Fruit fly (Drosophila melanogaster) whole organism, embryonic: ENCODE measurements around the gene rgn.

Source experiments
- Ada2b ChIP-seq: fragments of 200-800 bp; sonication (Bioruptor generic); IDR thresholded peaks from 2 replicates; pipeline ENCODE4 v1.3.6; 2022; ENCODE audit warnings: missing biosample characterization, missing genetic modification characterization
- Atf6 ChIP-seq: fragments of 200-800 bp; sonication (Bioruptor generic); IDR thresholded peaks from 2 replicates; pipeline ENCODE4 v1.3.6; 2022; ENCODE audit warnings: missing biosample characterization, missing genetic modification characterization
- Bdp1 ChIP-seq: fragments of 200-800 bp; sonication (Bioruptor generic); optimal IDR thresholded peaks from 3 replicates; lab custom pipeline; 2016; ENCODE audit warnings: missing biosample characterization, missing genetic modification characterization
- CG11247 ChIP-seq: fragments of 200-800 bp; sonication (Bioruptor generic); IDR thresholded peaks from 2 replicates; pipeline ENCODE4 v1.3.6; 2022; ENCODE audit warnings: missing biosample characterization, missing genetic modification characterization
- CG12744 ChIP-seq: fragments of 200-800 bp; sonication (Bioruptor generic); optimal IDR thresholded peaks from 2 replicates; lab custom pipeline; 2016; ENCODE audit warnings: missing biosample characterization, missing genetic modification characterization
- CG12942 ChIP-seq: fragments of 200-800 bp; sonication (Bioruptor generic); optimal IDR thresholded peaks from 3 replicates; lab custom pipeline; 2016; ENCODE audit warnings: missing biosample characterization, missing genetic modification characterization
- CG13894 ChIP-seq: fragments of 200-800 bp; sonication (Bioruptor generic); optimal IDR thresholded peaks from 3 replicates; lab custom pipeline; 2018; ENCODE audit warnings: missing biosample characterization, mild to moderate bottlenecking, missing genetic modification characterization, moderate library complexity
- CG14860 ChIP-seq: fragments of 200-800 bp; sonication (Bioruptor generic); IDR thresholded peaks from 3 replicates; pipeline ENCODE4 v1.3.6; 2022; ENCODE audit warnings: missing biosample characterization, missing genetic modification characterization; ENCODE audit not compliant: partially characterized antibody
- CG15269 ChIP-seq: fragments of 200-800 bp; sonication (Bioruptor generic); optimal IDR thresholded peaks from 2 replicates; lab custom pipeline; 2018; ENCODE audit warnings: missing biosample characterization, mild to moderate bottlenecking, missing genetic modification characterization, moderate library complexity
- CG17361 ChIP-seq: fragments of 200-800 bp; sonication (Bioruptor generic); IDR thresholded peaks from 3 replicates; pipeline ENCODE4 v1.3.6; 2022; ENCODE audit warnings: missing biosample characterization, missing genetic modification characterization
- CG31441 ChIP-seq: fragments of 200-800 bp; sonication (Bioruptor generic); IDR thresholded peaks from 2 replicates; pipeline ENCODE4 v1.3.6; 2022; ENCODE audit warnings: missing biosample characterization, missing genetic modification characterization
- CG33213 ChIP-seq: fragments of 200-800 bp; sonication (Bioruptor generic); optimal IDR thresholded peaks from 3 replicates; lab custom pipeline; 2016; ENCODE audit warnings: missing biosample characterization, missing genetic modification characterization
- CG6175 ChIP-seq: fragments of 200-800 bp; sonication (Bioruptor generic); IDR thresholded peaks from 3 replicates; pipeline ENCODE4 v1.3.6; 2022; ENCODE audit warnings: missing biosample characterization, missing genetic modification characterization
- CG7372 ChIP-seq: fragments of 200-800 bp; sonication (Bioruptor generic); IDR thresholded peaks from 2 replicates; pipeline ENCODE4 v1.3.6; 2022; ENCODE audit warnings: missing biosample characterization, missing genetic modification characterization
- CG7987 ChIP-seq: fragments of 200-800 bp; sonication (Bioruptor generic); optimal IDR thresholded peaks from 2 replicates; lab custom pipeline; 2018; ENCODE audit warnings: missing biosample characterization, mild to moderate bottlenecking, missing genetic modification characterization, moderate library complexity
- CrebB ChIP-seq: fragments of 200-800 bp; sonication (Bioruptor generic); optimal IDR thresholded peaks from 3 replicates; lab custom pipeline; 2018; ENCODE audit warnings: missing biosample characterization, mild to moderate bottlenecking, missing genetic modification characterization
- HmgZ ChIP-seq: fragments of 200-800 bp; sonication (Bioruptor generic); optimal IDR thresholded peaks from 2 replicates; lab custom pipeline; 2018; ENCODE audit warnings: missing biosample characterization, mild to moderate bottlenecking, missing genetic modification characterization
- Hr39 ChIP-seq: fragments of >200 bp; optimal IDR thresholded peaks from 2 replicates; lab custom pipeline; 2017
- Kr ChIP-seq: fragments of 200-800 bp; sonication (Bioruptor generic); optimal IDR thresholded peaks from 2 replicates; lab custom pipeline; 2017; ENCODE audit warnings: missing biosample characterization, mild to moderate bottlenecking, missing genetic modification characterization
- MESR4 ChIP-seq: fragments of 200-800 bp; sonication (Bioruptor generic); optimal IDR thresholded peaks from 2 replicates; lab custom pipeline; 2018; ENCODE audit warnings: missing biosample characterization, mild to moderate bottlenecking, missing genetic modification characterization, moderate library complexity
- Mad ChIP-seq: fragments of 200-800 bp; sonication (Bioruptor generic); optimal IDR thresholded peaks from 2 replicates; lab custom pipeline; 2016; ENCODE audit warnings: missing biosample characterization, missing genetic modification characterization
- Opbp ChIP-seq: fragments of 200-800 bp; sonication (Bioruptor generic); IDR thresholded peaks from 3 replicates; pipeline ENCODE4 v1.3.6; 2022; ENCODE audit warnings: missing biosample characterization, missing genetic modification characterization; ENCODE audit not compliant: partially characterized antibody
- Optix ChIP-seq: fragments of 200-800 bp; sonication (Bioruptor generic); IDR thresholded peaks from 3 replicates; pipeline ENCODE4 v1.3.6; 2022; ENCODE audit warnings: missing biosample characterization, missing genetic modification characterization
- PHDP ChIP-seq: fragments of 200-800 bp; sonication (Bioruptor generic); optimal IDR thresholded peaks from 3 replicates; lab custom pipeline; 2018; ENCODE audit warnings: missing biosample characterization, mild to moderate bottlenecking, missing genetic modification characterization, moderate library complexity
- Ravus ChIP-seq: fragments of 200-800 bp; sonication (Bioruptor generic); IDR thresholded peaks from 2 replicates; pipeline ENCODE4 v1.3.6; 2022; ENCODE audit warnings: missing biosample characterization, missing genetic modification characterization
- Spps ChIP-seq: fragments of 200-800 bp; sonication (Bioruptor generic); optimal IDR thresholded peaks from 2 replicates; lab custom pipeline; 2018; ENCODE audit warnings: missing biosample characterization, mild to moderate bottlenecking, missing genetic modification characterization
- Sry-δ ChIP-seq: fragments of 200-800 bp; sonication (Bioruptor generic); optimal IDR thresholded peaks from 2 replicates; lab custom pipeline; 2016; ENCODE audit warnings: missing biosample characterization, missing genetic modification characterization
- Vsx1 ChIP-seq: fragments of 200-800 bp; sonication (Bioruptor generic); optimal IDR thresholded peaks from 2 replicates; lab custom pipeline; 2017; ENCODE audit warnings: missing biosample characterization, mild to moderate bottlenecking, missing genetic modification characterization, missing genetic modification reagents
- YL-1 ChIP-seq: fragments of 200-800 bp; sonication (Bioruptor generic); optimal IDR thresholded peaks from 3 replicates; lab custom pipeline; 2017; ENCODE audit warnings: missing biosample characterization, mild to moderate bottlenecking, missing genetic modification characterization
- aop ChIP-seq: fragments of 200-800 bp; sonication (Bioruptor generic); IDR thresholded peaks from 2 replicates; pipeline ENCODE4 v1.3.6; 2022; ENCODE audit warnings: missing biosample characterization, missing genetic modification characterization
- bab2 ChIP-seq: fragments of 200-800 bp; sonication (Bioruptor generic); optimal IDR thresholded peaks from 2 replicates; lab custom pipeline; 2016; ENCODE audit warnings: missing biosample characterization, missing genetic modification characterization
- dan ChIP-seq: fragments of 200-800 bp; sonication (Bioruptor generic); IDR thresholded peaks from 2 replicates; pipeline ENCODE4 v1.3.6; 2022; ENCODE audit warnings: missing biosample characterization, missing genetic modification characterization
- dimm ChIP-seq: fragments of 200-800 bp; sonication (Bioruptor generic); IDR thresholded peaks from 2 replicates; pipeline ENCODE4 v1.3.6; 2022; ENCODE audit warnings: missing biosample characterization, missing genetic modification characterization
- dysf ChIP-seq: fragments of 200-800 bp; sonication (Bioruptor generic); IDR thresholded peaks from 3 replicates; pipeline ENCODE4 v1.3.6; 2022; ENCODE audit warnings: missing biosample characterization, missing genetic modification characterization
- emc ChIP-seq: fragments of 200-800 bp; sonication (Bioruptor generic); optimal IDR thresholded peaks from 2 replicates; lab custom pipeline; 2016; ENCODE audit warnings: missing biosample characterization, missing genetic modification characterization
- fd102C ChIP-seq: fragments of 200-800 bp; sonication (Bioruptor generic); optimal IDR thresholded peaks from 2 replicates; lab custom pipeline; 2018; ENCODE audit warnings: missing biosample characterization, mild to moderate bottlenecking, missing genetic modification characterization, moderate library complexity
- gcm ChIP-seq: fragments of 200-800 bp; sonication (Bioruptor generic); optimal IDR thresholded peaks from 2 replicates; lab custom pipeline; 2019; ENCODE audit warnings: missing biosample characterization, mild to moderate bottlenecking, missing genetic modification characterization, moderate library complexity
- gro ChIP-seq: fragments of 200-800 bp; sonication (Bioruptor generic); optimal IDR thresholded peaks from 2 replicates; lab custom pipeline; 2016; ENCODE audit warnings: missing biosample characterization, missing genetic modification characterization
- inv ChIP-seq: fragments of 200-800 bp; sonication (Bioruptor generic); IDR thresholded peaks from 2 replicates; pipeline ENCODE4 v1.3.6; 2022; ENCODE audit warnings: missing biosample characterization, missing genetic modification characterization; ENCODE audit not compliant: partially characterized antibody
- lola ChIP-seq, 3 experiments: fragments of >200 bp in 2 of 3; fragments of 200-800 bp in 1 of 3; sonication (Bioruptor generic) in 1 of 3; optimal IDR thresholded peaks; 2 replicates each; lab custom pipeline; 2017 to 2019; ENCODE audit warnings: missing biosample characterization in 3 of 3, missing genetic modification characterization in 3 of 3, mild to moderate bottlenecking in 1 of 3, moderate library complexity in 1 of 3
- psq ChIP-seq: fragments of 200-800 bp; sonication (Bioruptor generic); optimal IDR thresholded peaks from 2 replicates; lab custom pipeline; 2017; ENCODE audit warnings: missing biosample characterization, missing genetic modification characterization
- rib ChIP-seq: fragments of 200-800 bp; sonication (Bioruptor generic); IDR thresholded peaks from 2 replicates; pipeline ENCODE4 v1.3.6; 2022; ENCODE audit warnings: missing biosample characterization, missing genetic modification characterization
- sim ChIP-seq: fragments of 200-800 bp; sonication (Bioruptor generic); IDR thresholded peaks from 2 replicates; pipeline ENCODE4 v1.3.6; 2022; ENCODE audit warnings: missing biosample characterization, missing genetic modification characterization
- stc ChIP-seq: fragments of 200-800 bp; sonication (Bioruptor generic); IDR thresholded peaks from 2 replicates; pipeline ENCODE4 v1.3.6; 2022; ENCODE audit warnings: missing biosample characterization, missing genetic modification characterization
- stwl ChIP-seq: fragments of 200-800 bp; sonication (Bioruptor generic); optimal IDR thresholded peaks from 3 replicates; lab custom pipeline; 2018; ENCODE audit warnings: missing biosample characterization, mild to moderate bottlenecking, missing genetic modification characterization, moderate library complexity
- tin ChIP-seq: fragments of 200-800 bp; sonication (Bioruptor generic); optimal IDR thresholded peaks from 3 replicates; lab custom pipeline; 2016; ENCODE audit warnings: missing biosample characterization, missing genetic modification characterization
- tna ChIP-seq: fragments of 200-800 bp; sonication (Bioruptor generic); IDR thresholded peaks from 2 replicates; pipeline ENCODE4 v1.3.6; 2022; ENCODE audit warnings: missing biosample characterization, missing genetic modification characterization; ENCODE audit not compliant: partially characterized antibody
- tx ChIP-seq: fragments of 200-800 bp; sonication (Bioruptor generic); optimal IDR thresholded peaks from 2 replicates; lab custom pipeline; 2016; ENCODE audit warnings: missing biosample characterization, missing genetic modification characterization
- usp ChIP-seq: fragments of >200 bp; optimal IDR thresholded peaks from 2 replicates; lab custom pipeline; 2017; ENCODE audit warnings: missing biosample characterization, missing genetic modification characterization
- yki ChIP-seq: fragments of >200 bp; optimal IDR thresholded peaks from 3 replicates; lab custom pipeline; 2018
- z ChIP-seq: fragments of 200-800 bp; sonication (Bioruptor generic); IDR thresholded peaks from 3 replicates; pipeline ENCODE4 v1.3.6; 2022; ENCODE audit warnings: missing biosample characterization, missing genetic modification characterization

rgn gene

DNA sequence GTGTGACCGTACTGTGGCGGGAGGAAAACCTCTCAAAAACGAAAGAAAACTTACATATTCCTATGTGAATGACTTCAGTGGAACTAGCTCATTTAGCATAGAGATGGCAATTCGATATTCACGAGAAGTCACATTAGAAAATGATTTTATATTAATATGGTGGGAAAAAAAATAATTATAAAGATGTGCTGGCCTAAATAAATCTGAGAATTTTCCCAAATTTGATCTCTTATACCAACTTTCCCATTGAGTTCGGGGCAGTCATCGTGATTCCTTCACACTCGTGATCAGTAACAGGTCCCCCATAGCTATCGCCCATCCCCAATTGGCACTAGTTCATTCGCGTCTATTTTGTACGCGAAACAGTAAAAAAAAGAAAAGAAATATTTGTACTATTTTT is 50.8 kb downstream of the rgn start, which contains the start of the genes barc and Aef1 (continued):
- TF ChIP-seq CrebB (tag; lab: Kevin White, UChicago) (peak; percentile 59), CG31441 (GFP tag; lab: Robert Waterston, UW) (peak; percentile 93), Mad (GFP tag; lab: Kevin White, UChicago) (peak; percentile 87), Hr39 (no peak), gcm (GFP tag; lab: Kevin White, UChicago) (no peak), Ravus (peak; percentile 54), yki (lab: Kevin White, UChicago) (no peak), emc (GFP tag; lab: Kevin White, UChicago) (peak; percentile 44), dimm (no peak), rib (GFP tag; lab: Robert Waterston, UW) (peak; percentile 75), psq (GFP tag; lab: Kevin White, UChicago) (peak; percentile 67), Ada2b (GFP tag; lab: Robert Waterston, UW) (peak; percentile 70), Atf6 (GFP tag; lab: Robert Waterston, UW) (peak; percentile 70), CG12942 (GFP tag; lab: Kevin White, UChicago) (peak; percentile 90), dysf (peak; percentile 92), gro (GFP tag; lab: Kevin White, UChicago) (peak; percentile 59), dan (GFP tag; lab: Robert Waterston, UW) (peak; percentile 84), usp (no peak), bab2 (GFP tag; lab: Kevin White, UChicago) (peak; percentile 87), stwl (peak; percentile 70), CG12744 (peak; percentile 62), fd102C (no peak), Vsx1 (GFP tag; lab: Kevin White, UChicago) (no peak), Bdp1 (GFP tag; lab: Kevin White, UChicago) (peak; percentile 79), CG7372 (GFP tag; lab: Robert Waterston, UW) (peak; percentile 92), Spps (tag; lab: Kevin White, UChicago) (peak; percentile 61), Optix (peak; percentile 87), CG17361 (GFP tag; lab: Robert Waterston, UW) (peak; percentile 94; the same call in 2 of the 3 replicates), Sry-δ (peak; percentile 93), CG7987 (no peak), CG14860 (GFP tag; lab: Robert Waterston, UW) (peak; percentile 92), CG6175 (GFP tag; lab: Robert Waterston, UW) (peak; percentile 71), CG15269 (tag; lab: Kevin White, UChicago) (no peak), tin (GFP tag; lab: Kevin White, UChicago) (peak; percentile 92), aop (GFP tag; lab: Robert Waterston, UW) (0 out of 2 replicates have a peak, but pooled peaks have one; percentile 7), sim (GFP tag; lab: Robert Waterston, UW) (peak; percentile 74), HmgZ (peak; percentile 92), YL-1 (GFP tag; lab: Kevin White, UChicago) (peak; percentile 80), CG33213 (GFP tag; lab: Kevin White, UChicago) (peak; percentile 87), lola (GFP tag; optimal IDR thresholded peaks at IDR 0.05; lab: Kevin White, UChicago) (peak in 1 of 3 experiments; percentile 89), tna (GFP tag; lab: Robert Waterston, UW) (peak; percentile 49; the same call in 1 of the 2 replicates), Kr (GFP tag; lab: Kevin White, UChicago) (no peak), inv (GFP tag; lab: Robert Waterston, UW) (peak; percentile 91), CG11247 (GFP tag; lab: Robert Waterston, UW) (peak; percentile 77), tx (peak; percentile 89), MESR4 (GFP tag; lab: Kevin White, UChicago) (no peak), PHDP (tag; lab: Kevin White, UChicago) (peak; percentile 81), stc (GFP tag; lab: Robert Waterston, UW) (no peak), Opbp (peak; percentile 84), CG13894 (tag; lab: Kevin White, UChicago) (peak; percentile 81), z (no peak)
